Worm (Caenorhabditis elegans) whole organism, L1 larva: ENCODE results near the gene hnd-1.
A peak's percentile ranks its signal among the peaks of the same experiment; 100 is the strongest.

ENCODE experiments used
- C34B4.2 ChIP-seq: sonication (generic microtip); optimal IDR thresholded peaks from 2 replicates; lab custom pipeline; 2017; ENCODE audit warnings: mild to moderate bottlenecking, missing genetic modification characterization, missing compliant biosample characterization
- aly-2 ChIP-seq: fragments of 150-350 bp; optimal IDR thresholded peaks from 2 replicates; lab custom pipeline; 2014; ENCODE audit warnings: missing biosample characterization, missing genetic modification characterization
- ceh-88 ChIP-seq: fragments of 200-800 bp; sonication (Bioruptor generic); IDR thresholded peaks from 2 replicates; pipeline ENCODE4 v1.3.6; 2022; ENCODE audit warnings: missing genetic modification characterization, missing compliant biosample characterization
- lin-13 ChIP-seq: fragments of 150-350 bp; optimal IDR thresholded peaks from 2 replicates; lab custom pipeline; 2014; ENCODE audit warnings: missing biosample characterization, missing genetic modification reagents, missing genetic modification characterization
- nhr-11 ChIP-seq: fragments of 150-350 bp; optimal IDR thresholded peaks from 2 replicates; lab custom pipeline; 2014; ENCODE audit warnings: missing biosample characterization, missing genetic modification characterization
- skn-1 ChIP-seq: fragments of 150-350 bp; optimal IDR thresholded peaks from 2 replicates; lab custom pipeline; 2014; ENCODE audit warnings: missing biosample characterization, missing genetic modification characterization
- snpc-4 ChIP-seq: fragments of 150-350 bp; optimal IDR thresholded peaks from 2 replicates; lab custom pipeline; 2014; ENCODE audit warnings: missing biosample characterization, missing genetic modification characterization
- tbx-2 ChIP-seq: sonication (generic microtip); optimal IDR thresholded peaks from 2 replicates; lab custom pipeline; 2016; ENCODE audit warnings: missing genetic modification characterization, missing compliant biosample characterization
- unc-62 ChIP-seq: fragments of 150-350 bp; optimal IDR thresholded peaks from 2 replicates; lab custom pipeline; 2014; ENCODE audit warnings: missing biosample characterization, missing genetic modification reagents, missing genetic modification characterization
- ztf-11 ChIP-seq, 2 experiments: sonication (generic microtip); optimal IDR thresholded peaks; 2 replicates each; lab custom pipeline; 2016 to 2017; ENCODE audit warnings: missing genetic modification characterization in 2 of 2, missing biosample characterization in 1 of 2, missing compliant biosample characterization in 1 of 2

DNA sequence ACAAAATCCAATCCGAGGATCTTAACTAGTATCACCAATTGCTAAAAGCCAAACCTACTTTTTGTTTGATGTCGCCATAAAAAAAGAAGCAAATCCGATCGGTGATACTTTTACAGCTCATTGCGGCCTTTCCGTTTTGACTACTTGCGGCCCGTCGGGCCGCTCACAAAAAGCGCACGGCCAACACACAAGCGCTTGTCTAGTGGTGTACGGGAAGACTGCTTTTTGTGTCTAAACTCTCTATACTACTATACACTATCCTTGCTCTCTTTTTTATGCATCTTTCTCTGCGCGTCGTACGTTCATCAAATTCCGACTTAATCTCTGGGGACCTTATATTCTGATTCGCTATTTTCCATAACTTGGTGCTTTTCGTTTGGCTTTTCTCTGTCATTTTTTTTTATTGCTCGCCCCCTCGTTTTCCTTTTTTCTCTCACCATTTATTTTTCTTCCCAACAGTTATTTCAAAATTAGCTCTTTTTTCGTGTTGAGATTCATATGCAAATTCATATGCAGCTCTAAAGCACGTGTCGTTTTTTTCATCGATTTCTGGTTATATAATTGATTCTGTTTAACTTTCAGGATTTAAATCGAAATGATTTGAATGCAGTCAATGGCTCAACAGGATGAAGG, 17.7 kb upstream of the hnd-1 start, which contains the start of gene noca-2:
- TF ChIP-seq snpc-4 (no peak), nhr-11 (tag; lab: Kevin White, UChicago) (no peak), ceh-88 (no peak), skn-1 (tag; lab: Kevin White, UChicago) (no peak), aly-2 (tag; lab: Kevin White, UChicago) (no peak), ztf-11 (tag; optimal IDR thresholded peaks at IDR 0.05; lab: Kevin White, UChicago) (no peak), C34B4.2 (no peak), unc-62 (GFP tag; lab: Kevin White, UChicago) (no peak), tbx-2 (tag; lab: Kevin White, UChicago) (peak; percentile 12), lin-13 (GFP tag; lab: Kevin White, UChicago) (no peak)
